Fruit fly (Drosophila melanogaster) whole organism, embryonic: ENCODE results near the gene cbt.

Experiments used
- Abd-B ChIP-seq: fragments of 200-800 bp; sonication (Bioruptor generic); optimal IDR thresholded peaks from 2 replicates; lab custom pipeline; 2018; ENCODE audit warnings: missing biosample characterization, mild to moderate bottlenecking, missing genetic modification characterization, moderate library complexity
- CG10147 ChIP-seq: fragments of 200-800 bp; sonication (Bioruptor generic); optimal IDR thresholded peaks from 2 replicates; lab custom pipeline; 2019; ENCODE audit warnings: missing biosample characterization, mild to moderate bottlenecking, missing genetic modification characterization, moderate library complexity
- CG10654 ChIP-seq: fragments of 200-800 bp; sonication (Bioruptor generic); optimal IDR thresholded peaks from 2 replicates; lab custom pipeline; 2016; ENCODE audit warnings: missing biosample characterization, missing genetic modification characterization
- CG12299 ChIP-seq: fragments of 200-800 bp; sonication (Bioruptor generic); optimal IDR thresholded peaks from 2 replicates; lab custom pipeline; 2018; ENCODE audit warnings: missing biosample characterization, mild to moderate bottlenecking, missing genetic modification characterization
- CG12769 ChIP-seq: fragments of 200-800 bp; sonication (Bioruptor generic); optimal IDR thresholded peaks from 2 replicates; lab custom pipeline; 2019; ENCODE audit warnings: missing biosample characterization, mild to moderate bottlenecking, missing genetic modification characterization, moderate library complexity
- CG15073 ChIP-seq: fragments of 200-800 bp; sonication (Bioruptor generic); optimal IDR thresholded peaks from 2 replicates; lab custom pipeline; 2016; ENCODE audit warnings: missing biosample characterization, missing genetic modification characterization
- CG15696 ChIP-seq: fragments of 200-800 bp; sonication (Bioruptor generic); optimal IDR thresholded peaks from 2 replicates; lab custom pipeline; 2019; ENCODE audit warnings: missing biosample characterization, mild to moderate bottlenecking, missing genetic modification characterization, moderate library complexity
- CG1792 ChIP-seq: fragments of 200-800 bp; sonication (Bioruptor generic); optimal IDR thresholded peaks from 2 replicates; lab custom pipeline; 2016; ENCODE audit warnings: missing biosample characterization, missing genetic modification characterization
- CG31441 ChIP-seq: fragments of 200-800 bp; sonication (Bioruptor generic); IDR thresholded peaks from 2 replicates; pipeline ENCODE4 v1.3.6; 2022; ENCODE audit warnings: missing biosample characterization, missing genetic modification characterization
- CG4282 ChIP-seq: fragments of 200-800 bp; sonication (Bioruptor generic); optimal IDR thresholded peaks from 2 replicates; lab custom pipeline; 2016; ENCODE audit warnings: missing biosample characterization, missing genetic modification characterization
- CG7556 ChIP-seq: fragments of 200-800 bp; sonication (Bioruptor generic); optimal IDR thresholded peaks from 2 replicates; lab custom pipeline; 2017; ENCODE audit warnings: missing biosample characterization, mild to moderate bottlenecking, missing genetic modification characterization
- CG7928 ChIP-seq: fragments of 200-800 bp; sonication (Bioruptor generic); optimal IDR thresholded peaks from 2 replicates; lab custom pipeline; 2017; ENCODE audit warnings: missing biosample characterization, mild to moderate bottlenecking, missing genetic modification characterization
- CG8765 ChIP-seq: fragments of 200-800 bp; sonication (Bioruptor generic); IDR thresholded peaks from 2 replicates; pipeline ENCODE4 v1.3.6; 2022; ENCODE audit warnings: missing biosample characterization, missing genetic modification characterization
- CkIIα-i1 ChIP-seq: fragments of 200-800 bp; sonication (Bioruptor generic); IDR thresholded peaks from 2 replicates; pipeline ENCODE4 v1.3.6; 2022; ENCODE audit warnings: missing biosample characterization, missing genetic modification characterization
- Hsf ChIP-seq: fragments of 200-800 bp; sonication (Bioruptor generic); optimal IDR thresholded peaks from 3 replicates; lab custom pipeline; 2016; ENCODE audit warnings: missing biosample characterization, missing genetic modification characterization
- Lhr ChIP-seq: fragments of 200-800 bp; sonication (Bioruptor generic); optimal IDR thresholded peaks from 3 replicates; lab custom pipeline; 2017; ENCODE audit warnings: mild to moderate bottlenecking, missing biosample characterization, missing genetic modification reagents, missing genetic modification characterization
- Oli ChIP-seq: fragments of 200-800 bp; sonication (Bioruptor generic); optimal IDR thresholded peaks from 2 replicates; lab custom pipeline; 2018; ENCODE audit warnings: missing biosample characterization, mild to moderate bottlenecking, missing genetic modification characterization, moderate library complexity
- PHDP ChIP-seq: fragments of 200-800 bp; sonication (Bioruptor generic); optimal IDR thresholded peaks from 3 replicates; lab custom pipeline; 2018; ENCODE audit warnings: missing biosample characterization, mild to moderate bottlenecking, missing genetic modification characterization, moderate library complexity
- Scr ChIP-seq: fragments of 200-800 bp; sonication (Bioruptor generic); IDR thresholded peaks from 2 replicates; pipeline ENCODE4 v1.3.6; 2022; ENCODE audit warnings: missing biosample characterization, missing genetic modification characterization; ENCODE audit not compliant: partially characterized antibody
- Sox100B ChIP-seq: fragments of 200-800 bp; sonication (Bioruptor generic); optimal IDR thresholded peaks from 3 replicates; lab custom pipeline; 2018; ENCODE audit warnings: missing biosample characterization, mild to moderate bottlenecking, missing genetic modification characterization
- Taf1 ChIP-seq: fragments of 200-800 bp; sonication (Bioruptor generic); IDR thresholded peaks from 2 replicates; pipeline ENCODE4 v1.3.6; 2022; ENCODE audit warnings: missing biosample characterization, missing genetic modification characterization
- Trl ChIP-seq, 3 experiments: fragments of >200 bp in 2 of 3; fragments of 200-800 bp in 1 of 3; sonication (Bioruptor generic) in 1 of 3; optimal IDR thresholded peaks; 2 replicates in 1 of 3; 3 replicates in 2 of 3; lab custom pipeline; 2016 to 2017; ENCODE audit warnings: missing biosample characterization in 1 of 3, missing genetic modification characterization in 1 of 3
- YL-1 ChIP-seq: fragments of 200-800 bp; sonication (Bioruptor generic); optimal IDR thresholded peaks from 3 replicates; lab custom pipeline; 2017; ENCODE audit warnings: missing biosample characterization, mild to moderate bottlenecking, missing genetic modification characterization
- ara ChIP-seq: fragments of 200-800 bp; sonication (Bioruptor generic); IDR thresholded peaks from 2 replicates; pipeline ENCODE4 v1.3.6; 2022; ENCODE audit warnings: missing biosample characterization, missing genetic modification characterization
- bcd ChIP-seq: fragments of 200-800 bp; sonication (Bioruptor generic); optimal IDR thresholded peaks from 2 replicates; lab custom pipeline; 2017; ENCODE audit warnings: missing biosample characterization, mild to moderate bottlenecking, missing genetic modification characterization
- cad ChIP-seq: fragments of >200 bp; optimal IDR thresholded peaks from 2 replicates; lab custom pipeline; 2017; ENCODE audit warnings: missing biosample characterization, missing genetic modification characterization
- crol ChIP-seq: fragments of 200-800 bp; sonication (Bioruptor generic); IDR thresholded peaks from 2 replicates; pipeline ENCODE4 v1.3.6; 2022; ENCODE audit warnings: missing biosample characterization, missing genetic modification characterization
- dan ChIP-seq: fragments of 200-800 bp; sonication (Bioruptor generic); IDR thresholded peaks from 2 replicates; pipeline ENCODE4 v1.3.6; 2022; ENCODE audit warnings: missing biosample characterization, missing genetic modification characterization
- disco-r ChIP-seq: fragments of 200-800 bp; sonication (Bioruptor generic); optimal IDR thresholded peaks from 2 replicates; lab custom pipeline; 2016; ENCODE audit warnings: missing biosample characterization, missing genetic modification characterization
- dpn ChIP-seq, 2 experiments: fragments of 200-800 bp; sonication (Bioruptor generic); optimal IDR thresholded peaks; 3 replicates each; lab custom pipeline; 2016; ENCODE audit warnings: missing biosample characterization in 2 of 2, missing genetic modification characterization in 2 of 2
- emc ChIP-seq: fragments of 200-800 bp; sonication (Bioruptor generic); optimal IDR thresholded peaks from 2 replicates; lab custom pipeline; 2016; ENCODE audit warnings: missing biosample characterization, missing genetic modification characterization
- ems ChIP-seq: fragments of 200-800 bp; sonication (Bioruptor generic); optimal IDR thresholded peaks from 3 replicates; lab custom pipeline; 2016; ENCODE audit warnings: missing biosample characterization, missing genetic modification characterization
- esg ChIP-seq: fragments of 200-800 bp; sonication (Bioruptor generic); conservative IDR thresholded peaks from 2 replicates; pipeline ENCODE4 v1.3.6; 2022; ENCODE audit warnings: missing biosample characterization, missing genetic modification characterization
- ham ChIP-seq: fragments of 200-800 bp; sonication (Bioruptor generic); IDR thresholded peaks from 2 replicates; pipeline ENCODE4 v1.3.6; 2022; ENCODE audit warnings: missing biosample characterization, missing genetic modification characterization
- hkb ChIP-seq, 2 experiments: fragments of 200-800 bp in 1 of 2; fragments of >200 bp in 1 of 2; sonication (Bioruptor generic) in 1 of 2; IDR thresholded peaks in 1 of 2; optimal IDR thresholded peaks in 1 of 2; 2 replicates each; pipeline versions ENCODE4 v1.3.6 to Lab custom; 2017 to 2022; ENCODE audit warnings: missing biosample characterization in 1 of 2, missing genetic modification characterization in 1 of 2
- kni ChIP-seq: fragments of 200-800 bp; sonication (Bioruptor generic); optimal IDR thresholded peaks from 3 replicates; lab custom pipeline; 2017; ENCODE audit warnings: mild to moderate bottlenecking, missing biosample characterization, missing genetic modification reagents, missing genetic modification characterization
- nom ChIP-seq: fragments of 200-800 bp; sonication (Bioruptor generic); optimal IDR thresholded peaks from 2 replicates; lab custom pipeline; 2017; ENCODE audit warnings: missing biosample characterization, missing genetic modification characterization, mild to moderate bottlenecking, moderate library complexity, missing genetic modification reagents
- org-1 ChIP-seq: fragments of 200-800 bp; sonication (Bioruptor generic); optimal IDR thresholded peaks from 2 replicates; lab custom pipeline; 2017; ENCODE audit warnings: missing biosample characterization, missing genetic modification characterization
- tio ChIP-seq: fragments of 200-800 bp; sonication (Bioruptor generic); optimal IDR thresholded peaks from 2 replicates; lab custom pipeline; 2017; ENCODE audit warnings: missing biosample characterization, missing genetic modification characterization, inconsistent platforms
- zf30C ChIP-seq: fragments of 200-800 bp; sonication (Bioruptor generic); optimal IDR thresholded peaks from 3 replicates; lab custom pipeline; 2018; ENCODE audit warnings: missing biosample characterization, mild to moderate bottlenecking, missing genetic modification characterization

cbt gene

dm6 chr2L:481757-482450 is 2.4 kb upstream of the cbt start (continued):
- TF ChIP-seq CkIIα-i1 (GFP tag; lab: Robert Waterston, UW): no peak
- peak; percentile 81 for TF ChIP-seq bcd (GFP tag; lab: Kevin White, UChicago)
- peak; percentile 78 for TF ChIP-seq zf30C (GFP tag; lab: Kevin White, UChicago)
- TF ChIP-seq Abd-B (GFP tag; lab: Kevin White, UChicago): peak; percentile 63
- TF ChIP-seq YL-1 (GFP tag; lab: Kevin White, UChicago): peak; percentile 58
- no peak for TF ChIP-seq CG31441 (GFP tag; lab: Robert Waterston, UW)
- no peak for TF ChIP-seq kni (GFP tag; lab: Kevin White, UChicago)
- TF ChIP-seq esg (GFP tag; lab: Robert Waterston, UW): no peak
- no peak for TF ChIP-seq disco-r
- TF ChIP-seq Oli: peak; percentile 78
- TF ChIP-seq emc (GFP tag; lab: Kevin White, UChicago): peak; percentile 40
- TF ChIP-seq CG7556 (GFP tag; lab: Kevin White, UChicago): peak; percentile 90
- TF ChIP-seq CG1792 (GFP tag; lab: Kevin White, UChicago): peak; percentile 37
- no peak for TF ChIP-seq dan (GFP tag; lab: Robert Waterston, UW)
- peak; percentile 70 for TF ChIP-seq Hsf (GFP tag; lab: Kevin White, UChicago)
- no peak for TF ChIP-seq Scr (GFP tag; lab: Robert Waterston, UW)
- no peak for TF ChIP-seq cad (GFP tag; lab: Kevin White, UChicago)
- peak; percentile 71 to 81 for TF ChIP-seq dpn (GFP tag; optimal IDR thresholded peaks at IDR 0.05; lab: Kevin White, UChicago)
- no peak for TF ChIP-seq Trl (optimal IDR thresholded peaks at IDR 0.05; lab: Kevin White, UChicago)
- peak; percentile 56 for TF ChIP-seq Trl (GFP tag; optimal IDR thresholded peaks at IDR 0.05; lab: Kevin White, UChicago)
- peak; percentile 76 for TF ChIP-seq Sox100B (GFP tag; lab: Kevin White, UChicago)
- TF ChIP-seq Lhr (GFP tag; lab: Kevin White, UChicago): no peak
- peak; percentile 91 for TF ChIP-seq CG10147 (GFP tag; lab: Kevin White, UChicago)
- peak; percentile 90 for TF ChIP-seq CG12769 (tag; lab: Kevin White, UChicago)
- no peak for TF ChIP-seq hkb (optimal IDR thresholded peaks at IDR 0.05; lab: Kevin White, UChicago)
- no peak for TF ChIP-seq hkb (GFP tag; IDR thresholded peaks at IDR 0.05; lab: Robert Waterston, UW)
- peak; percentile 74 for TF ChIP-seq CG12299 (tag; lab: Kevin White, UChicago)
- peak; percentile 45 for TF ChIP-seq tio (GFP tag; lab: Kevin White, UChicago)
- peak; percentile 80 for TF ChIP-seq org-1 (GFP tag; lab: Kevin White, UChicago)
- no peak for TF ChIP-seq ara (GFP tag; lab: Robert Waterston, UW)
- no peak for TF ChIP-seq CG15696 (tag; lab: Kevin White, UChicago)
- no peak for TF ChIP-seq Taf1 (GFP tag; lab: Robert Waterston, UW)
- TF ChIP-seq CG8765 (GFP tag; lab: Robert Waterston, UW): no peak
- no peak for TF ChIP-seq CG7928 (GFP tag; lab: Kevin White, UChicago)
- peak; percentile 71 for TF ChIP-seq CG10654 (GFP tag; lab: Kevin White, UChicago)
- no peak for TF ChIP-seq crol (GFP tag; lab: Robert Waterston, UW)
- TF ChIP-seq CG4282 (GFP tag; lab: Kevin White, UChicago): peak; percentile 0
- peak; percentile 64 for TF ChIP-seq ems
- no peak for TF ChIP-seq ham (GFP tag; lab: Robert Waterston, UW)
- TF ChIP-seq nom (GFP tag; lab: Kevin White, UChicago): no peak
- peak; percentile 89 for TF ChIP-seq PHDP (tag; lab: Kevin White, UChicago)
- no peak for TF ChIP-seq CG15073
